Fruit fly (Drosophila melanogaster): ENCODE measurements around the gene CG14968.

The CG14968 gene

dm6 chr3L:3319223-3319643 lies 16.3 kb upstream of the CG14968 start, which contains the start of the genes PIG-C, CG12016 and Dpm2 (continued):
- TF ChIP-seq Dp (GFP tag; optimal IDR thresholded peaks at IDR 0.05) = peak; percentile 54
- peak; percentile 44 for TF ChIP-seq Aef1 (GFP tag; IDR thresholded peaks at IDR 0.05)
- TF ChIP-seq CrebB (tag; optimal IDR thresholded peaks at IDR 0.05) = peak; percentile 21
- peak; percentile 61 for TF ChIP-seq vvl (GFP tag; IDR thresholded peaks at IDR 0.05)
- TF ChIP-seq Nf-YB (GFP tag; optimal IDR thresholded peaks at IDR 0.05) = no peak
- peak; percentile 26 for TF ChIP-seq NK7.1 (GFP tag; optimal IDR thresholded peaks at IDR 0.05)
- no peak for TF ChIP-seq Dfd (GFP tag; optimal IDR thresholded peaks at IDR 0.05)
- peak; percentile 60 for TF ChIP-seq zen (tag; optimal IDR thresholded peaks at IDR 0.05)
- TF ChIP-seq CG11398 (GFP tag; optimal IDR thresholded peaks at IDR 0.05) = no peak
- no peak for TF ChIP-seq sim (GFP tag; IDR thresholded peaks at IDR 0.05)
- no peak for TF ChIP-seq CG8478 (optimal IDR thresholded peaks at IDR 0.05)
- TF ChIP-seq h (optimal IDR thresholded peaks at IDR 0.05) = no peak
- no peak for TF ChIP-seq CG10274 (GFP tag; optimal IDR thresholded peaks at IDR 0.05)
- no peak for TF ChIP-seq CG2875 (GFP tag; optimal IDR thresholded peaks at IDR 0.05)
- TF ChIP-seq CG5953 (GFP tag; IDR thresholded peaks at IDR 0.05) = no peak
- TF ChIP-seq ems (GFP tag; optimal IDR thresholded peaks at IDR 0.05) = peak; percentile 52
- peak; percentile 99 for TF ChIP-seq CG16813 (GFP tag; IDR thresholded peaks at IDR 0.05; ENCODE audit: partially characterized antibody)
- TF ChIP-seq kah (GFP tag; optimal IDR thresholded peaks at IDR 0.05) = peak; percentile 33
- TF ChIP-seq CG18619 (GFP tag; optimal IDR thresholded peaks at IDR 0.05) = peak; percentile 47
- TF ChIP-seq gfzf (GFP tag; optimal IDR thresholded peaks at IDR 0.05) = peak; percentile 68
- TF ChIP-seq CG30403 (GFP tag; optimal IDR thresholded peaks at IDR 0.05) = peak; percentile 86
- TF ChIP-seq bsh (GFP tag; optimal IDR thresholded peaks at IDR 0.05) = peak in 1 of 2 experiments; percentile 43
- TF ChIP-seq scrt (GFP tag; optimal IDR thresholded peaks at IDR 0.05) = no peak
- TF ChIP-seq CG4820 (GFP tag; optimal IDR thresholded peaks at IDR 0.05) = peak; percentile 64
- TF ChIP-seq CG4730 (GFP tag; IDR thresholded peaks at IDR 0.05) = peak; percentile 49; the same call in 1 of the 2 replicates
- no peak for TF ChIP-seq CG5180 (GFP tag; optimal IDR thresholded peaks at IDR 0.05)
- TF ChIP-seq Chrac-16 (GFP tag; optimal IDR thresholded peaks at IDR 0.05) = peak; percentile 81
- peak; percentile 66 for TF ChIP-seq Max (GFP tag; optimal IDR thresholded peaks at IDR 0.05)
- no peak for TF ChIP-seq Optix (GFP tag; IDR thresholded peaks at IDR 0.05)
- no peak for TF ChIP-seq eve (GFP tag; optimal IDR thresholded peaks at IDR 0.05)
- no peak for TF ChIP-seq gt (GFP tag; IDR thresholded peaks at IDR 0.05)
- TF ChIP-seq NC2β (GFP tag; optimal IDR thresholded peaks at IDR 0.05) = peak; percentile 63
- TF ChIP-seq lov (optimal IDR thresholded peaks at IDR 0.05) = no peak
- TF ChIP-seq lov (GFP tag; IDR thresholded peaks at IDR 0.05) = 0 out of 3 replicates have a peak, but pooled peaks have one; percentile 9
- TF ChIP-seq Gug (GFP tag; IDR thresholded peaks at IDR 0.05) = peak; percentile 58; the same call in 2 of the 4 replicates
- TF ChIP-seq corto (GFP tag; optimal IDR thresholded peaks at IDR 0.05) = peak; percentile 50
- peak; percentile 50; the same call in 1 of the 2 replicates for TF ChIP-seq CG4404 (GFP tag; IDR thresholded peaks at IDR 0.05)
- TF ChIP-seq CG1529 (GFP tag; optimal IDR thresholded peaks at IDR 0.05) = no peak
- TF ChIP-seq CG7372 (GFP tag; IDR thresholded peaks at IDR 0.05) = peak; percentile 65
- no peak for TF ChIP-seq Vsx1 (GFP tag; optimal IDR thresholded peaks at IDR 0.05)
- peak; percentile 51; the same call in 1 of the 3 replicates for TF ChIP-seq zfh1 (GFP tag; IDR thresholded peaks at IDR 0.05)
- TF ChIP-seq ab (GFP tag; optimal IDR thresholded peaks at IDR 0.05) = peak; percentile 49
- TF ChIP-seq CG33213 (GFP tag; optimal IDR thresholded peaks at IDR 0.05) = peak; percentile 55
- peak; percentile 54; the same call in 1 of the 3 replicates for TF ChIP-seq CG7357 (GFP tag; IDR thresholded peaks at IDR 0.05)
- peak; percentile 78 for TF ChIP-seq HLH54F (GFP tag; optimal IDR thresholded peaks at IDR 0.05)
- TF ChIP-seq CG17359 (tag; optimal IDR thresholded peaks at IDR 0.05) = peak; percentile 48
- TF ChIP-seq Deaf1 (tag; optimal IDR thresholded peaks at IDR 0.05) = peak; percentile 58
- TF ChIP-seq CG10979 (tag; optimal IDR thresholded peaks at IDR 0.05) = peak; percentile 30
- TF ChIP-seq CG10565 (GFP tag; optimal IDR thresholded peaks at IDR 0.05) = no peak
- peak in 1 of 2 experiments; percentile 5 for TF ChIP-seq crp (GFP tag; optimal IDR thresholded peaks at IDR 0.05)
- no peak for TF ChIP-seq wek (GFP tag; optimal IDR thresholded peaks at IDR 0.05)
- TF ChIP-seq chif (GFP tag; optimal IDR thresholded peaks at IDR 0.05) = peak; percentile 64 to 68

All from whole organism, embryonic.